Fruit fly (Drosophila melanogaster) whole organism, embryonic: Measurements from ENCODE around the gene CG6912.

Source experiments
- B-H2 ChIP-seq: fragments of 200-800 bp; sonication (Bioruptor generic); optimal IDR thresholded peaks from 2 replicates; lab custom pipeline; 2018; ENCODE audit warnings: missing biosample characterization, mild to moderate bottlenecking, missing genetic modification characterization
- Bdp1 ChIP-seq: fragments of 200-800 bp; sonication (Bioruptor generic); optimal IDR thresholded peaks from 3 replicates; lab custom pipeline; 2016; ENCODE audit warnings: missing biosample characterization, missing genetic modification characterization
- CG12071 ChIP-seq: fragments of 200-800 bp; sonication (Bioruptor generic); optimal IDR thresholded peaks from 3 replicates; lab custom pipeline; 2018; ENCODE audit warnings: missing biosample characterization, mild to moderate bottlenecking, missing genetic modification characterization
- CG13287 ChIP-seq: fragments of 200-800 bp; sonication (Bioruptor generic); IDR thresholded peaks from 2 replicates; pipeline ENCODE4 v1.3.6; 2022; ENCODE audit warnings: missing biosample characterization, missing genetic modification characterization; ENCODE audit not compliant: partially characterized antibody
- CG15011 ChIP-seq: fragments of 200-800 bp; sonication (Bioruptor generic); optimal IDR thresholded peaks from 3 replicates; lab custom pipeline; 2018; ENCODE audit warnings: missing biosample characterization, mild to moderate bottlenecking, missing genetic modification characterization
- CG15269 ChIP-seq: fragments of 200-800 bp; sonication (Bioruptor generic); optimal IDR thresholded peaks from 2 replicates; lab custom pipeline; 2018; ENCODE audit warnings: missing biosample characterization, mild to moderate bottlenecking, missing genetic modification characterization, moderate library complexity
- CG15696 ChIP-seq: fragments of 200-800 bp; sonication (Bioruptor generic); optimal IDR thresholded peaks from 2 replicates; lab custom pipeline; 2019; ENCODE audit warnings: missing biosample characterization, mild to moderate bottlenecking, missing genetic modification characterization, moderate library complexity
- CG17568 ChIP-seq: fragments of 200-800 bp; sonication (Bioruptor generic); optimal IDR thresholded peaks from 2 replicates; lab custom pipeline; 2018; ENCODE audit warnings: missing biosample characterization, mild to moderate bottlenecking, missing genetic modification characterization, moderate library complexity
- CG18599 ChIP-seq: fragments of 200-800 bp; sonication (Bioruptor generic); optimal IDR thresholded peaks from 3 replicates; lab custom pipeline; 2017; ENCODE audit warnings: missing biosample characterization, missing genetic modification characterization, mild to moderate bottlenecking, moderate library complexity, missing genetic modification reagents
- CG2202 ChIP-seq: fragments of 200-800 bp; sonication (Bioruptor generic); optimal IDR thresholded peaks from 2 replicates; lab custom pipeline; 2018; ENCODE audit warnings: missing biosample characterization, mild to moderate bottlenecking, missing genetic modification characterization
- CG2678 ChIP-seq: fragments of 200-800 bp; sonication (Bioruptor generic); optimal IDR thresholded peaks from 3 replicates; lab custom pipeline; 2019; ENCODE audit warnings: missing biosample characterization, mild to moderate bottlenecking, missing genetic modification characterization, moderate library complexity
- CG3407 ChIP-seq: fragments of 200-800 bp; sonication (Bioruptor generic); optimal IDR thresholded peaks from 2 replicates; lab custom pipeline; 2018; ENCODE audit warnings: missing biosample characterization, mild to moderate bottlenecking, missing genetic modification characterization
- CG34376 ChIP-seq: fragments of 200-800 bp; sonication (Bioruptor generic); optimal IDR thresholded peaks from 2 replicates; lab custom pipeline; 2018; ENCODE audit warnings: missing biosample characterization, mild to moderate bottlenecking, missing genetic modification characterization
- CG4707 ChIP-seq: fragments of 200-800 bp; sonication (Bioruptor generic); optimal IDR thresholded peaks from 2 replicates; lab custom pipeline; 2018; ENCODE audit warnings: missing biosample characterization, mild to moderate bottlenecking, missing genetic modification characterization, moderate library complexity
- CG6175 ChIP-seq: fragments of 200-800 bp; sonication (Bioruptor generic); IDR thresholded peaks from 3 replicates; pipeline ENCODE4 v1.3.6; 2022; ENCODE audit warnings: missing biosample characterization, missing genetic modification characterization
- CG6813 ChIP-seq: fragments of 200-800 bp; sonication (Bioruptor generic); optimal IDR thresholded peaks from 2 replicates; lab custom pipeline; 2017; ENCODE audit warnings: missing biosample characterization, missing genetic modification characterization, mild to moderate bottlenecking, moderate library complexity, missing genetic modification reagents
- CG7786 ChIP-seq: fragments of 200-800 bp; sonication (Bioruptor generic); optimal IDR thresholded peaks from 2 replicates; lab custom pipeline; 2016; ENCODE audit warnings: missing biosample characterization, missing genetic modification characterization
- Dfd ChIP-seq, 2 experiments: fragments of >200 bp; optimal IDR thresholded peaks; 2 replicates each; lab custom pipeline; 2017; ENCODE audit warnings: missing biosample characterization in 2 of 2, missing genetic modification characterization in 2 of 2
- Elba2 ChIP-seq: fragments of 200-800 bp; sonication (Bioruptor generic); optimal IDR thresholded peaks from 3 replicates; lab custom pipeline; 2016; ENCODE audit warnings: missing biosample characterization, missing genetic modification characterization
- HHEX ChIP-seq: fragments of 200-800 bp; sonication (Bioruptor generic); optimal IDR thresholded peaks from 3 replicates; lab custom pipeline; 2017; ENCODE audit warnings: missing biosample characterization, mild to moderate bottlenecking, missing genetic modification characterization, missing genetic modification reagents
- HLH3B ChIP-seq: fragments of 200-800 bp; sonication (Bioruptor generic); IDR thresholded peaks from 2 replicates; pipeline ENCODE4 v1.3.6; 2022; ENCODE audit warnings: missing biosample characterization, missing genetic modification characterization
- Hand ChIP-seq: fragments of 200-800 bp; sonication (Bioruptor generic); optimal IDR thresholded peaks from 2 replicates; lab custom pipeline; 2017; ENCODE audit warnings: mild to moderate bottlenecking, missing biosample characterization, missing genetic modification reagents, missing genetic modification characterization
- Hey ChIP-seq: fragments of 200-800 bp; sonication (Bioruptor generic); optimal IDR thresholded peaks from 3 replicates; lab custom pipeline; 2018; ENCODE audit warnings: missing biosample characterization, mild to moderate bottlenecking, missing genetic modification characterization
- Hmr ChIP-seq: fragments of 200-800 bp; sonication (Bioruptor generic); optimal IDR thresholded peaks from 3 replicates; lab custom pipeline; 2017; ENCODE audit warnings: mild to moderate bottlenecking, missing biosample characterization, missing genetic modification reagents, missing genetic modification characterization
- MTF-1 ChIP-seq: fragments of 200-800 bp; sonication (Bioruptor generic); optimal IDR thresholded peaks from 2 replicates; lab custom pipeline; 2018; ENCODE audit warnings: missing biosample characterization, mild to moderate bottlenecking, missing genetic modification characterization, borderline replicate concordance
- Med ChIP-seq: fragments of 200-800 bp; sonication (Bioruptor generic); peaks from one replicate; lab custom pipeline; 2016; ENCODE audit warnings: missing biosample characterization, missing genetic modification characterization, mild to moderate bottlenecking, inconsistent platforms, moderate library complexity
- Meics ChIP-seq: fragments of 200-800 bp; sonication (Bioruptor generic); optimal IDR thresholded peaks from 2 replicates; lab custom pipeline; 2017; ENCODE audit warnings: missing biosample characterization, mild to moderate bottlenecking, missing genetic modification characterization
- NC2β ChIP-seq: fragments of 200-800 bp; sonication (Bioruptor generic); optimal IDR thresholded peaks from 2 replicates; lab custom pipeline; 2016; ENCODE audit warnings: missing biosample characterization, missing genetic modification characterization
- PHDP ChIP-seq: fragments of 200-800 bp; sonication (Bioruptor generic); optimal IDR thresholded peaks from 3 replicates; lab custom pipeline; 2018; ENCODE audit warnings: missing biosample characterization, mild to moderate bottlenecking, missing genetic modification characterization, moderate library complexity
- Sox102F ChIP-seq: fragments of 200-800 bp; sonication (Bioruptor generic); optimal IDR thresholded peaks from 2 replicates; lab custom pipeline; 2018; ENCODE audit warnings: missing biosample characterization, mild to moderate bottlenecking, missing genetic modification characterization, moderate library complexity
- Trl ChIP-seq, 3 experiments: fragments of >200 bp in 2 of 3; fragments of 200-800 bp in 1 of 3; sonication (Bioruptor generic) in 1 of 3; optimal IDR thresholded peaks; 2 replicates in 1 of 3; 3 replicates in 2 of 3; lab custom pipeline; 2016 to 2017; ENCODE audit warnings: missing biosample characterization in 1 of 3, missing genetic modification characterization in 1 of 3
- ac ChIP-seq: fragments of 200-800 bp; sonication (Bioruptor generic); optimal IDR thresholded peaks from 3 replicates; lab custom pipeline; 2017; ENCODE audit warnings: missing biosample characterization, mild to moderate bottlenecking, missing genetic modification characterization
- caup ChIP-seq: fragments of 200-800 bp; sonication (Bioruptor generic); optimal IDR thresholded peaks from 3 replicates; lab custom pipeline; 2017; ENCODE audit warnings: missing biosample characterization, mild to moderate bottlenecking, missing genetic modification characterization, moderate library complexity; ENCODE audit not compliant: severe bottlenecking
- crp ChIP-seq, 2 experiments: fragments of 200-800 bp; sonication (Bioruptor generic); optimal IDR thresholded peaks; 2 replicates in 1 of 2; 3 replicates in 1 of 2; lab custom pipeline; 2017; ENCODE audit warnings: missing biosample characterization in 2 of 2, missing genetic modification characterization in 2 of 2, mild to moderate bottlenecking in 1 of 2, moderate library complexity in 1 of 2
- dmrt11E ChIP-seq: fragments of 200-800 bp; sonication (Bioruptor generic); optimal IDR thresholded peaks from 3 replicates; lab custom pipeline; 2018; ENCODE audit warnings: missing biosample characterization, mild to moderate bottlenecking, missing genetic modification characterization, moderate library complexity
- exex ChIP-seq: fragments of 200-800 bp; sonication (Bioruptor generic); optimal IDR thresholded peaks from 4 replicates; lab custom pipeline; 2018; ENCODE audit warnings: missing biosample characterization, mild to moderate bottlenecking, missing genetic modification characterization, moderate library complexity
- fd64A ChIP-seq: fragments of 200-800 bp; sonication (Bioruptor generic); optimal IDR thresholded peaks from 3 replicates; lab custom pipeline; 2018; ENCODE audit warnings: missing biosample characterization, mild to moderate bottlenecking, missing genetic modification characterization
- gro ChIP-seq: fragments of 200-800 bp; sonication (Bioruptor generic); optimal IDR thresholded peaks from 2 replicates; lab custom pipeline; 2016; ENCODE audit warnings: missing biosample characterization, missing genetic modification characterization
- jing ChIP-seq: fragments of 200-800 bp; sonication (Bioruptor generic); optimal IDR thresholded peaks from 2 replicates; lab custom pipeline; 2018; ENCODE audit warnings: missing biosample characterization, mild to moderate bottlenecking, missing genetic modification characterization
- odd ChIP-seq: fragments of 200-800 bp; sonication (Bioruptor generic); optimal IDR thresholded peaks from 2 replicates; lab custom pipeline; 2017; ENCODE audit warnings: missing biosample characterization, mild to moderate bottlenecking, missing genetic modification characterization
- onecut ChIP-seq: fragments of 200-800 bp; sonication (Bioruptor generic); IDR thresholded peaks from 2 replicates; pipeline ENCODE4 v1.3.6; 2022; ENCODE audit warnings: missing biosample characterization, missing genetic modification characterization
- otp ChIP-seq: fragments of 200-800 bp; sonication (Bioruptor generic); IDR thresholded peaks from 3 replicates; pipeline ENCODE4, ENCODE4 v1.3.6; 2022; ENCODE audit warnings: missing biosample characterization, missing genetic modification characterization
- pzg ChIP-seq: fragments of 200-800 bp; sonication (Bioruptor generic); optimal IDR thresholded peaks from 3 replicates; lab custom pipeline; 2018; ENCODE audit warnings: missing biosample characterization, mild to moderate bottlenecking, missing genetic modification characterization, moderate library complexity
- ranshi ChIP-seq: fragments of 200-800 bp; sonication (Bioruptor generic); IDR thresholded peaks from 2 replicates; pipeline ENCODE4 v1.3.6; 2022; ENCODE audit warnings: missing biosample characterization, missing genetic modification characterization
- schlank ChIP-seq: fragments of 200-800 bp; sonication (Bioruptor generic); optimal IDR thresholded peaks from 2 replicates; lab custom pipeline; 2018; ENCODE audit warnings: missing biosample characterization, mild to moderate bottlenecking, missing genetic modification characterization
- slbo ChIP-seq: fragments of 200-800 bp; sonication (Bioruptor generic); IDR thresholded peaks from 2 replicates; pipeline ENCODE4 v1.3.6; 2022; ENCODE audit warnings: missing biosample characterization, missing genetic modification characterization
- slou ChIP-seq: fragments of 200-800 bp; sonication (Bioruptor generic); optimal IDR thresholded peaks from 3 replicates; lab custom pipeline; 2016; ENCODE audit warnings: missing biosample characterization, missing genetic modification characterization
- vvl ChIP-seq: fragments of 200-800 bp; sonication (Bioruptor generic); IDR thresholded peaks from 2 replicates; pipeline ENCODE4 v1.3.6; 2022; ENCODE audit warnings: missing biosample characterization, missing genetic modification characterization

CG6912 gene

dm6 chr3R:15092784-15093183 lies 44.0 kb downstream of the CG6912 start (continued):
- TF ChIP-seq Hand (GFP tag; lab: Kevin White, UChicago) (peak; percentile 18), onecut (GFP tag; lab: Robert Waterston, UW) (0 out of 2 replicates have a peak, but pooled peaks have one; percentile 10), CG15696 (tag; lab: Kevin White, UChicago) (peak; percentile 33), MTF-1 (GFP tag; lab: Kevin White, UChicago) (peak; percentile 73), vvl (GFP tag; lab: Robert Waterston, UW) (0 out of 2 replicates have a peak, but pooled peaks have one; percentile 30), otp (GFP tag; lab: Robert Waterston, UW) (0 out of 3 replicates have a peak, but pooled peaks have one; percentile 25), crp (GFP tag; optimal IDR thresholded peaks at IDR 0.05; lab: Kevin White, UChicago) (peak in 1 of 2 experiments; percentile 11), CG34376 (peak; percentile 52), CG4707 (GFP tag; lab: Kevin White, UChicago) (peak; percentile 6), Hey (peak; percentile 24), exex (tag; lab: Kevin White, UChicago) (peak; percentile 58), caup (GFP tag; lab: Kevin White, UChicago) (peak; percentile 69), CG15011 (GFP tag; lab: Kevin White, UChicago) (peak; percentile 43), fd64A (GFP tag; lab: Kevin White, UChicago) (peak; percentile 37), PHDP (tag; lab: Kevin White, UChicago) (peak; percentile 36), Hmr (GFP tag; lab: Kevin White, UChicago) (peak; percentile 29), gro (GFP tag; lab: Kevin White, UChicago) (peak; percentile 38), slou (GFP tag; lab: Kevin White, UChicago) (no peak), CG13287 (GFP tag; lab: Robert Waterston, UW) (no peak), CG3407 (GFP tag; lab: Kevin White, UChicago) (peak; percentile 60), CG7786 (GFP tag; lab: Kevin White, UChicago) (no peak), Trl (optimal IDR thresholded peaks at IDR 0.05; lab: Kevin White, UChicago) (peak in 1 of 2 experiments; percentile 8), Trl (GFP tag; optimal IDR thresholded peaks at IDR 0.05; lab: Kevin White, UChicago) (peak; percentile 2), ac (peak; percentile 24), CG12071 (GFP tag; lab: Kevin White, UChicago) (peak; percentile 59), pzg (GFP tag; lab: Kevin White, UChicago) (no peak), Meics (GFP tag; lab: Kevin White, UChicago) (peak; percentile 4), Sox102F (GFP tag; lab: Kevin White, UChicago) (peak; percentile 0), NC2β (GFP tag; lab: Kevin White, UChicago) (no peak), CG2678 (tag; lab: Kevin White, UChicago) (peak; percentile 29), Elba2 (GFP tag; lab: Kevin White, UChicago) (no peak), CG17568 (peak; percentile 67), CG15269 (peak; percentile 31), odd (peak; percentile 35), CG2202 (tag; lab: Kevin White, UChicago) (peak; percentile 35), HLH3B (no peak), ranshi (peak; percentile 17; the same call in 1 of the 2 replicates), B-H2 (GFP tag; lab: Kevin White, UChicago) (peak; percentile 2), dmrt11E (tag; lab: Kevin White, UChicago) (peak; percentile 9), CG18599 (GFP tag; lab: Kevin White, UChicago) (peak; percentile 57), Med (GFP tag; lab: Kevin White, UChicago) (peak; percentile 83), CG6175 (GFP tag; lab: Robert Waterston, UW) (peak; percentile 71; the same call in 2 of the 3 replicates), schlank (tag; lab: Kevin White, UChicago) (peak; percentile 0), CG6813 (peak; percentile 67), slbo (no peak), HHEX (GFP tag; lab: Kevin White, UChicago) (peak; percentile 31), Dfd (GFP tag; optimal IDR thresholded peaks at IDR 0.05; lab: Kevin White, UChicago) (no peak), jing (peak; percentile 1), Bdp1 (peak; percentile 13)
